Fruit fly (Drosophila melanogaster): ENCODE measurements around the gene Octbeta2R.

DNA sequence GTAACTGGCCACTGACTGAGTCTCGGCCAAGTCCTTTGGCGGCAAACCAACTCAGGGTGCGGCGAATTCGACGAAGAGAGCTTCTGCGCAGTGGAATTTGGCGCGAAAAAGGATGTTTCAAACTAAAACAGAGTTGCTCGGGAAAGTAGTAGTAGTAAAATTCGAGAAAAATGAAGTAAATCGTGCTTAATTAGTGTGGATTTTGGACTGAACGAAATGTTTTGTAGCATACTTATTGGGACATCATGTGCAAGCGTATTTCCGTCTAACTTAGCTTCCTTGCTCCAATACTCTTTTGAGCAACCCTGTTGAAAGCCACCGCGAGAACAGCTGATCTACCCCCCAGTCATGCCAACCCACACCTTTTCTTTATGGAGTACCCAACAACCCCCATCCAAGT, 47.3 kb downstream of the Octbeta2R start, which contains the start of gene Octbeta3R:
- TF ChIP-seq ttk (optimal IDR thresholded peaks at IDR 0.05) (no peak), psq (optimal IDR thresholded peaks at IDR 0.05) (no peak)
